Fruit fly (Drosophila melanogaster) whole organism: ENCODE results near the gene CG4653.

Experiments
- Dll ChIP-seq: fragments of >200 bp; optimal IDR thresholded peaks from 2 replicates; lab custom pipeline; 2017
- psq ChIP-seq: fragments of >200 bp; optimal IDR thresholded peaks from 2 replicates; lab custom pipeline; 2017

- TF ChIP-seq psq (lab: Kevin White, UChicago) (no peak), Dll (lab: Kevin White, UChicago) (no peak)
These were observed 32.3 kb downstream of the CG4653 start for dm6 chrX:16736180-16736579.
